Fruit fly (Drosophila melanogaster): ENCODE data around the gene CG9922.

The CG9922 gene

dm6 chr3R:14012478-14013146, 23.6 kb downstream of the CG9922 start (continued):
- TF ChIP-seq ap (GFP tag; IDR thresholded peaks at IDR 0.05) (peak; percentile 91), crc (GFP tag; optimal IDR thresholded peaks at IDR 0.05) (peak; percentile 81), CG11456 (GFP tag; IDR thresholded peaks at IDR 0.05) (peak; percentile 96), maf-S (GFP tag; optimal IDR thresholded peaks at IDR 0.05) (peak; percentile 62), CTCF (GFP tag; optimal IDR thresholded peaks at IDR 0.05) (peak; percentile 60), CG7745 (tag; optimal IDR thresholded peaks at IDR 0.05) (no peak), vnd (GFP tag; IDR thresholded peaks at IDR 0.05; ENCODE audit: partially characterized antibody) (no peak; the same call in 2 of the 3 replicates), CG16813 (GFP tag; IDR thresholded peaks at IDR 0.05; ENCODE audit: partially characterized antibody) (peak; percentile 56), CG11696 (GFP tag; IDR thresholded peaks at IDR 0.05) (peak; percentile 92), abd-A (tag; optimal IDR thresholded peaks at IDR 0.05) (no peak), CG11398 (GFP tag; optimal IDR thresholded peaks at IDR 0.05) (peak; percentile 67), sens (GFP tag) (peak; percentile 98), sc (optimal IDR thresholded peaks at IDR 0.05) (no peak), sc (GFP tag; optimal IDR thresholded peaks at IDR 0.05) (peak; percentile 39), CG3995 (GFP tag; optimal IDR thresholded peaks at IDR 0.05) (peak; percentile 11), CG30431 (GFP tag; optimal IDR thresholded peaks at IDR 0.05) (peak; percentile 73), tgo (GFP tag; IDR thresholded peaks at IDR 0.05) (peak; percentile 96), kni (GFP tag; optimal IDR thresholded peaks at IDR 0.05) (peak; percentile 72), Doc3 (GFP tag; IDR thresholded peaks at IDR 0.05; ENCODE audit: partially characterized antibody) (no peak), pfk (GFP tag; optimal IDR thresholded peaks at IDR 0.05) (peak; percentile 97), pum (GFP tag; optimal IDR thresholded peaks at IDR 0.05) (peak; percentile 84), gem (tag; optimal IDR thresholded peaks at IDR 0.05) (peak; percentile 89), sima (GFP tag; optimal IDR thresholded peaks at IDR 0.05) (no peak), Adf1 (GFP tag; IDR thresholded peaks at IDR 0.05) (peak; percentile 49; the same call in 1 of the 2 replicates), CG8290 (GFP tag; optimal IDR thresholded peaks at IDR 0.05) (peak; percentile 83), CG8290 (tag; optimal IDR thresholded peaks at IDR 0.05) (peak; percentile 66 to 91), gcm2 (GFP tag; optimal IDR thresholded peaks at IDR 0.05) (peak; percentile 78), Tbp (GFP tag; optimal IDR thresholded peaks at IDR 0.05) (no peak), eyg (GFP tag; optimal IDR thresholded peaks at IDR 0.05) (peak; percentile 58), Asciz (GFP tag; optimal IDR thresholded peaks at IDR 0.05) (peak; percentile 90), oc (tag; optimal IDR thresholded peaks at IDR 0.05) (peak; percentile 63), otp (GFP tag; IDR thresholded peaks at IDR 0.05) (peak; percentile 96), CG13123 (GFP tag; optimal IDR thresholded peaks at IDR 0.05) (peak; percentile 47), unc-4 (GFP tag; IDR thresholded peaks at IDR 0.05; ENCODE audit: partially characterized antibody) (no peak), CG17612 (GFP tag; IDR thresholded peaks at IDR 0.05) (peak; percentile 89), pros (GFP tag; optimal IDR thresholded peaks at IDR 0.05) (peak; percentile 53), dati (GFP tag; IDR thresholded peaks at IDR 0.05) (peak; percentile 93), Elba2 (GFP tag; optimal IDR thresholded peaks at IDR 0.05) (no peak), row (GFP tag; IDR thresholded peaks at IDR 0.05) (peak; percentile 94), CG12236 (GFP tag; optimal IDR thresholded peaks at IDR 0.05) (peak; percentile 64), CG6175 (GFP tag; IDR thresholded peaks at IDR 0.05) (peak; percentile 90), wdn (GFP tag; IDR thresholded peaks at IDR 0.05) (peak; percentile 78), CG12219 (GFP tag; optimal IDR thresholded peaks at IDR 0.05) (peak; percentile 81), Hmr (GFP tag; optimal IDR thresholded peaks at IDR 0.05) (peak; percentile 72), Deaf1 (tag; optimal IDR thresholded peaks at IDR 0.05) (peak; percentile 66), CG10543 (GFP tag; optimal IDR thresholded peaks at IDR 0.05) (peak; percentile 79), CG12155 (GFP tag; optimal IDR thresholded peaks at IDR 0.05) (peak; percentile 61), zen2 (GFP tag; IDR thresholded peaks at IDR 0.05; ENCODE audit: partially characterized antibody) (no peak), CG10431 (GFP tag; optimal IDR thresholded peaks at IDR 0.05) (no peak), dimm (GFP tag; IDR thresholded peaks at IDR 0.05) (peak; percentile 79), CG9727 (GFP tag; optimal IDR thresholded peaks at IDR 0.05) (peak; percentile 92)
